Fruit fly (Drosophila melanogaster): ENCODE measurements around the gene CG4045.

Gene CG4045

DNA sequence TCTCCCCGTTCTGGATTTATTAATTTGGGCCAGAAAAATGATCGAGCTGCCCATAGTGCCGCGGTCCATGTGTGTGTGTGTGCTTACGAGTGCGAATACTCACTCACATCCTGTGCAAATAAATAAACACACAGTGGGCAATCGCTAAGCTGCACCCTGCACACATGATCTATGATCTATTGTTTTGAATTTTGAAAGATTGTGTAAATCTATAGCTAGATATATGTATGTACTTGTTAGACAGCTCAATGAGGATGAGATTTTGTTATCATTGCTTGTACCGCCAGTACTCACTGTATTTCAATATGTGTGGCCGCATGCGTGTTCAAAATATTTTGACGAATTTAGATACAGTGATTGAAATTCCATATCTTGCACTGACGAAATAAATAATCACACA lies 7.4 kb upstream of the CG4045 start (continued):
- TF ChIP-seq CG2202 (tag; optimal IDR thresholded peaks at IDR 0.05) (no peak), sim (GFP tag; IDR thresholded peaks at IDR 0.05) (no peak), Nf-YC (tag; optimal IDR thresholded peaks at IDR 0.05) (no peak), dati (GFP tag; IDR thresholded peaks at IDR 0.05) (0 out of 2 replicates have a peak, but pooled peaks have one; percentile 20), CG2678 (tag; optimal IDR thresholded peaks at IDR 0.05) (peak; percentile 69), CG17328 (GFP tag; IDR thresholded peaks at IDR 0.05) (0 out of 2 replicates have a peak, but pooled peaks have one; percentile 17), CG30403 (GFP tag; optimal IDR thresholded peaks at IDR 0.05) (peak; percentile 51), crol (GFP tag; IDR thresholded peaks at IDR 0.05) (no peak), sisA (GFP tag; IDR thresholded peaks at IDR 0.05) (peak; percentile 38), HLH4C (GFP tag; IDR thresholded peaks at IDR 0.05; ENCODE audit: partially characterized antibody) (no peak), Nf-YB (GFP tag; optimal IDR thresholded peaks at IDR 0.05) (no peak), CG13123 (GFP tag; optimal IDR thresholded peaks at IDR 0.05) (no peak), kni (GFP tag; optimal IDR thresholded peaks at IDR 0.05) (no peak), CG4404 (GFP tag; IDR thresholded peaks at IDR 0.05) (peak; percentile 49), vfl (GFP tag; optimal IDR thresholded peaks at IDR 0.05) (peak; percentile 28), repo (GFP tag; optimal IDR thresholded peaks at IDR 0.05) (no peak), disco-r (GFP tag; optimal IDR thresholded peaks at IDR 0.05) (no peak), CG10366 (GFP tag; IDR thresholded peaks at IDR 0.05) (peak; percentile 43), CG11085 (GFP tag; IDR thresholded peaks at IDR 0.05) (peak; percentile 79), pita (GFP tag; optimal IDR thresholded peaks at IDR 0.05) (no peak), salm (tag; optimal IDR thresholded peaks at IDR 0.05) (no peak), CG6272 (GFP tag; IDR thresholded peaks at IDR 0.05) (no peak), zf30C (GFP tag; optimal IDR thresholded peaks at IDR 0.05) (no peak), Atf6 (GFP tag; IDR thresholded peaks at IDR 0.05) (peak; percentile 74), Mes4 (GFP tag; optimal IDR thresholded peaks at IDR 0.05) (no peak), CG15696 (tag; optimal IDR thresholded peaks at IDR 0.05) (no peak), hth (optimal IDR thresholded peaks at IDR 0.05) (no peak), E2f1 (GFP tag; IDR thresholded peaks at IDR 0.05) (peak; percentile 51; the same call in 1 of the 2 replicates), CG14014 (GFP tag; IDR thresholded peaks at IDR 0.05) (peak; percentile 43; the same call in 1 of the 2 replicates), CG10543 (GFP tag; optimal IDR thresholded peaks at IDR 0.05) (peak; percentile 49), Hmr (GFP tag; optimal IDR thresholded peaks at IDR 0.05) (peak; percentile 57), CG2889 (GFP tag; IDR thresholded peaks at IDR 0.05) (peak; percentile 52; the same call in 1 of the 3 replicates), CG7786 (GFP tag; optimal IDR thresholded peaks at IDR 0.05) (peak; percentile 72), bsh (GFP tag; optimal IDR thresholded peaks at IDR 0.05) (peak in 1 of 2 experiments; percentile 61), CG18599 (GFP tag; optimal IDR thresholded peaks at IDR 0.05) (peak; percentile 82), CG4328 (GFP tag; optimal IDR thresholded peaks at IDR 0.05) (no peak), h (optimal IDR thresholded peaks at IDR 0.05) (no peak), bab2 (GFP tag; optimal IDR thresholded peaks at IDR 0.05) (peak; percentile 23), MBD-R2 (GFP tag; IDR thresholded peaks at IDR 0.05) (peak; percentile 46; the same call in 1 of the 2 replicates), slp2 (GFP tag; optimal IDR thresholded peaks at IDR 0.05) (no peak), CG9437 (GFP tag; optimal IDR thresholded peaks at IDR 0.05) (no peak), sug (tag; optimal IDR thresholded peaks at IDR 0.05) (peak; percentile 24), Blimp-1 (GFP tag; optimal IDR thresholded peaks at IDR 0.05) (no peak), Atf-2 (GFP tag; optimal IDR thresholded peaks at IDR 0.05) (peak; percentile 12), CG7271 (tag; optimal IDR thresholded peaks at IDR 0.05) (no peak), CG8388 (GFP tag; optimal IDR thresholded peaks at IDR 0.05) (no peak), Myb (GFP tag; optimal IDR thresholded peaks at IDR 0.05) (peak; percentile 28), CG12391 (tag; optimal IDR thresholded peaks at IDR 0.05) (peak; percentile 17), zen2 (GFP tag; IDR thresholded peaks at IDR 0.05; ENCODE audit: partially characterized antibody) (no peak), CG3847 (GFP tag; IDR thresholded peaks at IDR 0.05) (peak; percentile 68), CG8290 (GFP tag; optimal IDR thresholded peaks at IDR 0.05) (no peak), CG8290 (tag; optimal IDR thresholded peaks at IDR 0.05) (peak in 1 of 2 experiments; percentile 97)

Data from whole organism, embryonic.